Worm (Caenorhabditis elegans): ENCODE data around the gene bus-5.

The bus-5 gene

DNA sequence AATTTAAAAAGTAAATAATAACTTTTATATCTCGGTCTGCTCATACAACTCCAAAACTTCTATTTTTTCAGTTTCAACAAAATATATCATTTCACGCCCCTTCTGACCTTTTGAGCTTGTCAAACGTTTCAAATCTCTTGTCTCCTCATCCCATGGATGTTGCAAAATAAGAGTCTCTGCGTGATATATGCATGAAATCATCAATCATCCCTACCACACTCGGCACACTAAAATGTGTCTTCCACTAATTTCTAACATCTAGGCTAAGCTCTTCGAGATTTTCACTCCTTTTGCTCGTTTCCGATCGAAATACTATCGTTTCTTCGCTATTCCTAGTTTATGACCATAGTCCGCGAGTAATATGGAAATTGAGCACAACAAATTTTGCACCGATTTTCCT is 13.9 kb downstream of the bus-5 start:
- TF ChIP-seq efl-1 (GFP tag; optimal IDR thresholded peaks at IDR 0.05) (no peak), B0336.3 (GFP tag; IDR thresholded peaks at IDR 0.05) (no peak), madf-10 (tag; optimal IDR thresholded peaks at IDR 0.05) (no peak), K12H6.12 (tag; optimal IDR thresholded peaks at IDR 0.05) (no peak), attf-6 (GFP tag; IDR thresholded peaks at IDR 0.05) (no peak), bed-1 (GFP tag; IDR thresholded peaks at IDR 0.05) (no peak), lin-35 (GFP tag; optimal IDR thresholded peaks at IDR 0.05) (no peak), ceh-91 (GFP tag; IDR thresholded peaks at IDR 0.05) (no peak), dox-1 (GFP tag; IDR thresholded peaks at IDR 0.05) (no peak)

DNA sequence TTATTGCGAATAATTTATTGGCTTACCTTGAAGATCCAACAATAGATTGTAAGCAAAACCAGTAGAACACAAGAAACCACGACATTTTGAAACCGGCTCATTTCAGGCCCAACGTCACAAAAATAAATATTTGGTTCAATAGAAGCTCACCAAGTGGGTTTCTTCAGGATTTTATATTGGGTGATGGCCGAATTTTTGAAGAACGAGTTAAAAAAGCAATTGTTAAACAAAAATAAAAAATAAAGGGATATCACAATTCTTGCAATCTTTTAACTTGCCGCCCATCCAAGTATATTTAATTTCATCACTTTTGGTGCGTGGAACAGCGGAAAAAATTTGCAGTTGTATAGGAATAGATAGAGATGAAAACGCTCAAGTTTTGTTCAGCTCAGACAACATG is 16.1 kb downstream of the bus-5 start, which contains the start of gene T21D9.2:
Gene T21D9.2 (minus strand): TSS at position 101 of the 400 bp plus-strand sequence.
- TF ChIP-seq madf-6 (GFP tag; IDR thresholded peaks at IDR 0.05): no peak

DNA sequence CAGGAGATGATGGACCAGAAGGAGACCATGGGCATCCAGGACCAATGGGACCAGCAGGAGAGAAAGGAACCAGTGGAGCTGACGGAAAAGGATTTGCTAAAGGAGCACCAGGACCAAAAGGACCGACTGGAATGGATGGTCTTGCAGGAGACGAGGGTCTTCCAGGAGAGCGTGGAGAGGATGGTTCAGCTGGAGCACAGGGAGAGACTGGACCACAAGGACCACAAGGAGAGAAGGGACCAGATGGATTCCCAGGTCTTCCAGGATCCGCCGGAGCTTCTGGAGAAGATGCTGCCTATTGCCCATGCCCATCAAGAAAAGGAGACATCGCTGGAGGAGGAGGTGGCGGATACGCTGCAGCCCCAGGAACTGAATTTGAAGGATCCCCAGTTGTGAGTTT is 18.8 kb downstream of the bus-5 start:
- TF ChIP-seq zfh-2 (GFP tag; conservative IDR thresholded peaks at IDR 0.05) (0 out of 2 replicates have a peak, but pooled peaks have one; percentile 21), zim-3 (tag; optimal IDR thresholded peaks at IDR 0.05) (no peak), T07F8.4 (tag; optimal IDR thresholded peaks at IDR 0.05) (no peak), Y56A3A.18 (GFP tag; IDR thresholded peaks at IDR 0.05) (no peak), chd-7 (tag; optimal IDR thresholded peaks at IDR 0.05) (no peak), ztf-26 (tag; optimal IDR thresholded peaks at IDR 0.05) (no peak), F57A8.1 (GFP tag; optimal IDR thresholded peaks at IDR 0.05) (no peak), bed-1 (GFP tag; IDR thresholded peaks at IDR 0.05) (no peak), egrh-3 (GFP tag; IDR thresholded peaks at IDR 0.05) (peak; percentile 31; the same call in 1 of the 2 replicates), ZK185.1 (tag; optimal IDR thresholded peaks at IDR 0.05; ENCODE audit: poor library complexity, severe bottlenecking) (no peak)

DNA sequence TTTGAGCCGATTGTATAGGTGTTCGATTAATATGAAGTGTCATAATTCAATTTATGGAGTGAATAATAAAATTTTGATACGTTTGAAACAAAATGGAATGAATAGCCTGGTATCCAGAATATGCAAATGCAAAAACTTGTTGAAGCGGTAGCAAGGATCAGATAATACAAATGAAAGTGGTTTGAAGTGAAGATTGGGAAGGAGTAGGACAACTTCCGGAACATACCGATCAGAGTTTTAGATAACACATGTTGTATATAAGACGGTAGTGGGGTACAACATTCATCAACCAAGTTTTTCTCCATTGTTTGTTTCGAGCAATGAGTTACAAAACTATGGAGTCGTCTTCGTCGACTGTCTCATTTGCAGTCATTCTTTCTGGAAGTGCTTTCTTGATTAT is 19.7 kb downstream of the bus-5 start, which contains the start of gene col-164:
Gene col-164 (plus strand): TSS at position 301 of the 400 bp plus-strand sequence.
- no peak for TF ChIP-seq snpc-3.4 (tag; optimal IDR thresholded peaks at IDR 0.05)
- TF ChIP-seq unc-130 (GFP tag; optimal IDR thresholded peaks at IDR 0.05): no peak
- TF ChIP-seq ztf-18 (tag; optimal IDR thresholded peaks at IDR 0.05): no peak
- no peak for TF ChIP-seq efl-1 (GFP tag; optimal IDR thresholded peaks at IDR 0.05)
- TF ChIP-seq B0035.1 (tag; optimal IDR thresholded peaks at IDR 0.05): no peak
- no peak for TF ChIP-seq K12H6.12 (tag; optimal IDR thresholded peaks at IDR 0.05)
- no peak for TF ChIP-seq sptf-2 (GFP tag; optimal IDR thresholded peaks at IDR 0.05)
- TF ChIP-seq hrde-1 (tag; optimal IDR thresholded peaks at IDR 0.05; ENCODE audit: borderline replicate concordance): no peak
- TF ChIP-seq T07F8.4 (tag; optimal IDR thresholded peaks at IDR 0.05): no peak
- TF ChIP-seq zim-3 (tag; optimal IDR thresholded peaks at IDR 0.05): no peak
- no peak for TF ChIP-seq Y79H2A.3 (GFP tag; conservative IDR thresholded peaks at IDR 0.05)
- no peak for TF ChIP-seq nfya-2 (GFP tag; IDR thresholded peaks at IDR 0.05)
- TF ChIP-seq sea-2 (GFP tag; IDR thresholded peaks at IDR 0.05): no peak
- no peak for TF ChIP-seq ZK185.1 (tag; optimal IDR thresholded peaks at IDR 0.05; ENCODE audit: poor library complexity, severe bottlenecking)
- TF ChIP-seq attf-5 (GFP tag; optimal IDR thresholded peaks at IDR 0.05): no peak
- no peak for TF ChIP-seq ztf-25 (GFP tag; IDR thresholded peaks at IDR 0.05)
- no peak for TF ChIP-seq dox-1 (GFP tag; IDR thresholded peaks at IDR 0.05)
- TF ChIP-seq rpc-1 (optimal IDR thresholded peaks at IDR 0.05): no peak
- no peak for TF ChIP-seq rpc-1 (tag; optimal IDR thresholded peaks at IDR 0.05)

DNA sequence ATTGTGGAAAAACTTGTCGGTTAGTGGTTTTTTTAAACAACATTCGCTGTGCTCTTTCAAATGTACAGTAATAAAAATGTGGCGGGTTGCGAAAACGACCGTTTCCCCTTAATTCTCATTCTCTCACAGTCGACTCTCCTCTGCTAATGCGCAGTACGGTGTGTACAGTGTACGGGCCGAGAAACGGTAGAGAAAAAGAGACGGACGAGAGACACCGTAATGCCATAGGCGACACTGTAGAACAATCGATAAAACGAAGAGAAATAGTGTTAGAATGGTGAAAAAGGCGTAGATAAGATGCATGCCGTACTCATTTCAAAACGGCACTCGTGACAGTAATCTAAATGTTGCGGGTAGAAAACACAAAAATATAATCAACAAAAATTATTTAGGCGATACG is 22.4 kb downstream of the bus-5 start:
- TF ChIP-seq nhr-80 (tag; optimal IDR thresholded peaks at IDR 0.05) (peak; percentile 64), ztf-26 (tag; optimal IDR thresholded peaks at IDR 0.05) (peak; percentile 1), unc-62 (GFP tag; optimal IDR thresholded peaks at IDR 0.05) (peak; percentile 3), F33H1.4 (GFP tag; IDR thresholded peaks at IDR 0.05) (no peak), hmg-1.2 (GFP tag; IDR thresholded peaks at IDR 0.05) (peak; percentile 46; the same call in 1 of the 2 replicates), attf-6 (GFP tag; IDR thresholded peaks at IDR 0.05) (no peak), attf-5 (GFP tag; optimal IDR thresholded peaks at IDR 0.05) (peak; percentile 42), lin-40 (tag; optimal IDR thresholded peaks at IDR 0.05) (peak; percentile 15), B0336.3 (GFP tag; IDR thresholded peaks at IDR 0.05) (peak; percentile 24; the same call in 1 of the 2 replicates)
